Fruit fly (Drosophila melanogaster): Measurements from ENCODE around the gene Trpml.

Trpml gene

DNA sequence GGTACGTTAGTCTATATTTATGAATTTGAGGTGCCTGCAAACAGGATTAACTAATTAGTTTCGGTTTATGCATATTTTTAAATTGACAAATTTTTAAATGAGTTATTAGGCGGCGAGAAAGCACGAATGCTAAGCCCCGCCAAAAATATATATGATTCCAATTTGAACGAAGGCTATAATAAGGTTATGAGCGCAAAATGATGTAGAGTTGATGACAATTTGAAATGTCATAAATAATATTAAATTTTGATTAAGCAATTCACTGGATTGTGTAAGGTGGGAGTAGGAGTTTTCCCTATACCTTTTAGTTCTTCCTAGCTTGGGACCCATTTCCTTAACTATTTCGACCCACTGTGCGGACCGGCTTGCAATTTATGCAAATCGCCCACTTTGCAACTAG is 18.5 kb downstream of the Trpml start (continued):
- no peak for TF ChIP-seq CG1621 (tag; optimal IDR thresholded peaks at IDR 0.05)
- TF ChIP-seq fd85E (GFP tag; optimal IDR thresholded peaks at IDR 0.05), result no peak
- no peak for TF ChIP-seq Ets96B (tag; optimal IDR thresholded peaks at IDR 0.05)
- TF ChIP-seq dsx (GFP tag; optimal IDR thresholded peaks at IDR 0.05; ENCODE audit: poor library complexity, severe bottlenecking), result no peak
- TF ChIP-seq Eip93F (GFP tag; optimal IDR thresholded peaks at IDR 0.05), result no peak
- peak; percentile 3 for TF ChIP-seq Ets21C (GFP tag; optimal IDR thresholded peaks at IDR 0.05)
- TF ChIP-seq dac (GFP tag; optimal IDR thresholded peaks at IDR 0.05), result no peak
- peak; percentile 55 for TF ChIP-seq topi (GFP tag; optimal IDR thresholded peaks at IDR 0.05)
- peak; percentile 63 for TF ChIP-seq OdsH (GFP tag; optimal IDR thresholded peaks at IDR 0.05)
- TF ChIP-seq CG3919 (GFP tag; optimal IDR thresholded peaks at IDR 0.05), result peak; percentile 65
- peak; percentile 53 for TF ChIP-seq Smox (GFP tag; optimal IDR thresholded peaks at IDR 0.05)
- peak; percentile 81 for TF ChIP-seq svp (GFP tag)
- peak; percentile 14 for TF ChIP-seq CG8319 (GFP tag; optimal IDR thresholded peaks at IDR 0.05)
- no peak for TF ChIP-seq CG16779 (tag; optimal IDR thresholded peaks at IDR 0.05)
- peak; percentile 60 for TF ChIP-seq pdm3 (GFP tag; optimal IDR thresholded peaks at IDR 0.05)
- peak; percentile 69 for TF ChIP-seq eg (GFP tag; IDR thresholded peaks at IDR 0.05)
- peak; percentile 67 for TF ChIP-seq Hr4 (GFP tag; optimal IDR thresholded peaks at IDR 0.05)
- TF ChIP-seq Sox14 (GFP tag; optimal IDR thresholded peaks at IDR 0.05), result peak; percentile 49
- TF ChIP-seq Met (GFP tag; optimal IDR thresholded peaks at IDR 0.05), result peak; percentile 47
- TF ChIP-seq cyc (GFP tag; optimal IDR thresholded peaks at IDR 0.05), result peak; percentile 30
- no peak for TF ChIP-seq fkh (GFP tag; optimal IDR thresholded peaks at IDR 0.05)
- peak; percentile 20 for TF ChIP-seq CG10669 (GFP tag; optimal IDR thresholded peaks at IDR 0.05)
- TF ChIP-seq CG8119 (GFP tag; IDR thresholded peaks at IDR 0.05), result peak; percentile 78
- peak; percentile 24 for TF ChIP-seq Sox15 (GFP tag; optimal IDR thresholded peaks at IDR 0.05)
- TF ChIP-seq CG6854 (GFP tag; optimal IDR thresholded peaks at IDR 0.05), result no peak
- TF ChIP-seq net (GFP tag; optimal IDR thresholded peaks at IDR 0.05), result peak; percentile 65
- TF ChIP-seq CG9139 (GFP tag; optimal IDR thresholded peaks at IDR 0.05), result no peak
- peak; percentile 37 for TF ChIP-seq spab (GFP tag; optimal IDR thresholded peaks at IDR 0.05)
- no peak for TF ChIP-seq Hr38 (GFP tag; optimal IDR thresholded peaks at IDR 0.05)
- TF ChIP-seq ss (GFP tag; optimal IDR thresholded peaks at IDR 0.05), result no peak
- no peak for TF ChIP-seq CG7368 (GFP tag; optimal IDR thresholded peaks at IDR 0.05)
- peak; percentile 38 for TF ChIP-seq CG10631 (GFP tag; optimal IDR thresholded peaks at IDR 0.05)
- TF ChIP-seq lz (GFP tag; optimal IDR thresholded peaks at IDR 0.05), result peak; percentile 20
- TF ChIP-seq CG6276 (GFP tag; optimal IDR thresholded peaks at IDR 0.05), result peak; percentile 59
- peak; percentile 57; the same call in 1 of the 2 replicates for TF ChIP-seq CG15336 (GFP tag; IDR thresholded peaks at IDR 0.05)
- TF ChIP-seq CG6808 (GFP tag; optimal IDR thresholded peaks at IDR 0.05), result peak; percentile 57

DNA sequence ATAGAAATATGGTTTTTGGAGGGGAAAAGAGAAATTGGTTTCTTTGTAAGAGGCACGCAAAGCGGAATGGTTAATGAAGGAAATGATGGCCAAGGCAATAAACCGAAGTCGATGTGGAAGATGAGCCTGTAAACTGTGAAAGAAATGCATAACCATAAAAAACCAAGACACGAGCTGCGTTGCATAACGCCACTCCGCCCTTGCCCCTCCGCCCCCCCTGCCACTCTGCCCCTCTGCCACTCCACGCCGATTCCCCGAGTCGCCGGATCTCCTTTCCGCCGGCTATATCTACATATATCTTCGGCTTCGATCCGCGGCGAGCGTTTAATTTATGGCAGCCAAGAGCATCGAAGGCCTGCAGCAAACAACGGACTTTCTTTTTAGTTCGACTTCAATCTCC is 19.5 kb downstream of the Trpml start:
- peak; percentile 45 for TF ChIP-seq CG6854 (GFP tag; optimal IDR thresholded peaks at IDR 0.05)
- TF ChIP-seq vri (GFP tag; optimal IDR thresholded peaks at IDR 0.05), result peak; percentile 15
- no peak for TF ChIP-seq Eip78C (GFP tag)
- no peak for TF ChIP-seq Ets96B (tag; optimal IDR thresholded peaks at IDR 0.05)
- no peak for TF ChIP-seq Sox102F (GFP tag; optimal IDR thresholded peaks at IDR 0.05)
- peak; percentile 21 for TF ChIP-seq dsx (GFP tag; optimal IDR thresholded peaks at IDR 0.05; ENCODE audit: poor library complexity, severe bottlenecking)
- TF ChIP-seq CG6808 (GFP tag; optimal IDR thresholded peaks at IDR 0.05), result no peak
- no peak for TF ChIP-seq svp (GFP tag)
- peak; percentile 72 for TF ChIP-seq Blimp-1 (GFP tag; optimal IDR thresholded peaks at IDR 0.05)
- TF ChIP-seq CG10669 (GFP tag; optimal IDR thresholded peaks at IDR 0.05), result no peak

Data from whole organism, prepupa.